Fruit fly (Drosophila melanogaster): Measurements from ENCODE around the gene hydra.

hydra gene

DNA sequence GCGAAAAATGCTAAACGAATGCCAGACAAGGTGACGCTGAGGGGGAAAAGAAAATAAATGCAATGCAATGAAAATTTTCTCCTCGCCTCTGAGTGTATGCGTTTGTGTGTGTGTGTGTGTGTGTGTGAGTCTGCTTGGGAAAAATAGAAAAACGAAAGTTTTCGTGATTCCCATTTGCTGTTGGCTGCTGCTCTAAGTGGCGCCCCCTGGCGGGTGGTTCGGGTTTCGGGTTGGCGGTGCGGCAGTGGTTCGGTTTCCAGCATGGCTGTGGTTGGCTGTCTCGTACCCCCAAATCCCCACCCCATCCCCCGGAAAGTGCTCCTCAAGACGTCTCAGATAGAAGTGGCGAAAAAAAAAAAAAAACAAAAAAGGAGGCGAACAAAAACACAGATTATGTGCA lies 47.5 kb downstream of the hydra start:
- TF ChIP-seq Clk (GFP tag; optimal IDR thresholded peaks at IDR 0.05) (no peak), CG14711 (tag; optimal IDR thresholded peaks at IDR 0.05) (no peak), toe (GFP tag; optimal IDR thresholded peaks at IDR 0.05) (no peak), CG1620 (GFP tag; optimal IDR thresholded peaks at IDR 0.05) (no peak), cnc (optimal IDR thresholded peaks at IDR 0.05) (no peak), CG5204 (GFP tag; optimal IDR thresholded peaks at IDR 0.05) (no peak), bab1 (GFP tag; optimal IDR thresholded peaks at IDR 0.05) (no peak), Mnt (GFP tag; optimal IDR thresholded peaks at IDR 0.05) (no peak), CG33017 (tag; optimal IDR thresholded peaks at IDR 0.05) (no peak), CG7101 (tag; optimal IDR thresholded peaks at IDR 0.05) (no peak), Hr96 (GFP tag; optimal IDR thresholded peaks at IDR 0.05) (no peak), Crg-1 (GFP tag; optimal IDR thresholded peaks at IDR 0.05) (no peak), ovo (GFP tag; optimal IDR thresholded peaks at IDR 0.05) (no peak), pad (GFP tag; optimal IDR thresholded peaks at IDR 0.05) (no peak), kay (GFP tag; ENCODE audit: borderline replicate concordance) (no peak), CG12768 (GFP tag; optimal IDR thresholded peaks at IDR 0.05) (no peak), CG11617 (GFP tag; optimal IDR thresholded peaks at IDR 0.05) (no peak), cic (GFP tag; optimal IDR thresholded peaks at IDR 0.05) (no peak), tj (GFP tag; optimal IDR thresholded peaks at IDR 0.05) (no peak)

DNA sequence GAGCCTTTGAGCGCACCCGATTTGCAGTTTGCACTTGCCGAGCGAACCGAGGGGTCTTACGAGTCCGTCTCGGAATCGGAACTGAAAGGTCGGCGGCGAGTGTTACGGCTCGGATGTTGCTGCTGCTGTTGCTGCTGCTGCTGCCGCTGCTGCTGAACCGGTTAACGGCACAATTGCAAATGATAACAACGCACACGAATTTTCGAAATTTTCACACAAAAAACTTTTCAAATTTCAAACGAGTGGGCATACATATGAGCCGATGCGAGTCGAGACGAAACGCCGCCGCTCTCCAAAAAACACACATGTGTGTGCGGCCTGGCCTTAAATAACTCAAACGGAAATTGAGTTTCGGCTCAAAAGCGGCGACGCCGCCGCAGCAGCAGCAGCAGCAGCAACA lies 53.2 kb downstream of the hydra start, which contains the start of gene RunxA:
TSS of gene RunxA (minus strand) at position 101 of the 400 bp plus-strand sequence.
- TF ChIP-seq Mnt (GFP tag; optimal IDR thresholded peaks at IDR 0.05) (no peak), CG11617 (GFP tag; optimal IDR thresholded peaks at IDR 0.05) (no peak), pad (GFP tag; optimal IDR thresholded peaks at IDR 0.05) (no peak), CG5204 (GFP tag; optimal IDR thresholded peaks at IDR 0.05) (no peak), Clk (GFP tag; optimal IDR thresholded peaks at IDR 0.05) (no peak), CG12768 (GFP tag; optimal IDR thresholded peaks at IDR 0.05) (no peak), CG14711 (tag; optimal IDR thresholded peaks at IDR 0.05) (no peak), ovo (GFP tag; optimal IDR thresholded peaks at IDR 0.05) (no peak), CG33017 (tag; optimal IDR thresholded peaks at IDR 0.05) (no peak), CG7045 (GFP tag; optimal IDR thresholded peaks at IDR 0.05) (no peak), CG7101 (tag; optimal IDR thresholded peaks at IDR 0.05) (no peak), toe (GFP tag; optimal IDR thresholded peaks at IDR 0.05) (no peak)

Data from whole organism, adult.